Worm (Caenorhabditis elegans): ENCODE results near the gene vps-16.

vps-16 gene

ce11 chrIII:6462610-6463009 is 29.6 kb downstream of the vps-16 start, which contains the start of gene T26A5.8:
TSS of gene T26A5.8 (minus strand) at chrIII:6462856.
- TF ChIP-seq unc-120 (tag; optimal IDR thresholded peaks at IDR 0.05; ENCODE audit: poor library complexity, severe bottlenecking) (no peak), ham-2 (GFP tag; optimal IDR thresholded peaks at IDR 0.05) (no peak), cnd-1 (tag; optimal IDR thresholded peaks at IDR 0.05) (no peak), mls-2 (tag; optimal IDR thresholded peaks at IDR 0.05) (no peak), elt-3 (tag; optimal IDR thresholded peaks at IDR 0.05) (no peak), drap-1 (GFP tag; optimal IDR thresholded peaks at IDR 0.05) (no peak), lin-13 (tag; optimal IDR thresholded peaks at IDR 0.05) (no peak), blmp-1 (tag; optimal IDR thresholded peaks at IDR 0.05) (no peak), ceh-83 (GFP tag; optimal IDR thresholded peaks at IDR 0.05) (no peak), M03D4.4 (tag; optimal IDR thresholded peaks at IDR 0.05) (no peak), unc-39 (tag; optimal IDR thresholded peaks at IDR 0.05) (no peak), sem-2 (GFP tag; optimal IDR thresholded peaks at IDR 0.05) (no peak), ceh-43 (GFP tag; optimal IDR thresholded peaks at IDR 0.05) (no peak), elt-1 (tag; optimal IDR thresholded peaks at IDR 0.05; ENCODE audit: borderline replicate concordance, insufficient read depth) (no peak), ces-1 (GFP tag; optimal IDR thresholded peaks at IDR 0.05) (no peak), tbx-8 (GFP tag; optimal IDR thresholded peaks at IDR 0.05) (no peak), nhr-76 (tag; optimal IDR thresholded peaks at IDR 0.05) (no peak), sptf-1 (tag; optimal IDR thresholded peaks at IDR 0.05) (no peak), zip-8 (tag; optimal IDR thresholded peaks at IDR 0.05) (no peak)

ce11 chrIII:6463679-6464078 is 30.6 kb downstream of the vps-16 start, which contains the start of gene dlc-1:
TSS of gene dlc-1 (minus strand) at chrIII:6463779.
- no peak for TF ChIP-seq mep-1 (tag; optimal IDR thresholded peaks at IDR 0.05)
- TF ChIP-seq ceh-83 (GFP tag; optimal IDR thresholded peaks at IDR 0.05): no peak
- TF ChIP-seq blmp-1 (tag; optimal IDR thresholded peaks at IDR 0.05): no peak
- no peak for TF ChIP-seq ces-1 (GFP tag; optimal IDR thresholded peaks at IDR 0.05)
- no peak for TF ChIP-seq sptf-1 (tag; optimal IDR thresholded peaks at IDR 0.05)
- TF ChIP-seq hlh-1 (tag; optimal IDR thresholded peaks at IDR 0.05): no peak
- TF ChIP-seq tbx-8 (GFP tag; optimal IDR thresholded peaks at IDR 0.05): no peak
- no peak for TF ChIP-seq unc-120 (tag; optimal IDR thresholded peaks at IDR 0.05; ENCODE audit: poor library complexity, severe bottlenecking)
- no peak for TF ChIP-seq ceh-43 (GFP tag; optimal IDR thresholded peaks at IDR 0.05)
- TF ChIP-seq bed-3 (GFP tag; optimal IDR thresholded peaks at IDR 0.05): no peak
- TF ChIP-seq zip-8 (tag; optimal IDR thresholded peaks at IDR 0.05): no peak

- TF ChIP-seq hlh-1 (tag; optimal IDR thresholded peaks at IDR 0.05) (peak; percentile 46), sptf-1 (tag; optimal IDR thresholded peaks at IDR 0.05) (peak; percentile 66), lin-32 (GFP tag; optimal IDR thresholded peaks at IDR 0.05) (no peak), M03D4.4 (tag; optimal IDR thresholded peaks at IDR 0.05) (peak; percentile 64), bed-3 (GFP tag; optimal IDR thresholded peaks at IDR 0.05) (no peak), mep-1 (tag; optimal IDR thresholded peaks at IDR 0.05) (no peak), ceh-43 (GFP tag; optimal IDR thresholded peaks at IDR 0.05) (no peak), nhr-237 (tag; optimal IDR thresholded peaks at IDR 0.05) (peak; percentile 48), lin-13 (tag; optimal IDR thresholded peaks at IDR 0.05) (no peak), pha-4 (tag; optimal IDR thresholded peaks at IDR 0.05) (peak; percentile 39), ham-2 (GFP tag; optimal IDR thresholded peaks at IDR 0.05) (peak; percentile 27), unc-120 (tag; optimal IDR thresholded peaks at IDR 0.05; ENCODE audit: poor library complexity, severe bottlenecking) (peak; percentile 72), unc-62 (GFP tag; optimal IDR thresholded peaks at IDR 0.05) (no peak), drap-1 (GFP tag; optimal IDR thresholded peaks at IDR 0.05) (peak; percentile 22)
Measured at ce11 chrIII:6464113-6464571, 31.1 kb downstream of the vps-16 start.

- no peak for TF ChIP-seq nhr-2 (tag; optimal IDR thresholded peaks at IDR 0.05)
- TF ChIP-seq unc-39 (tag; optimal IDR thresholded peaks at IDR 0.05): no peak
- TF ChIP-seq zip-8 (tag; optimal IDR thresholded peaks at IDR 0.05): no peak
- TF ChIP-seq drap-1 (GFP tag; optimal IDR thresholded peaks at IDR 0.05): no peak
- TF ChIP-seq ztf-11 (tag; optimal IDR thresholded peaks at IDR 0.05): no peak
- TF ChIP-seq hlh-1 (tag; optimal IDR thresholded peaks at IDR 0.05): no peak
- no peak for TF ChIP-seq elt-1 (tag; optimal IDR thresholded peaks at IDR 0.05; ENCODE audit: borderline replicate concordance, insufficient read depth)
Measured at ce11 chrIII:6464913-6465312, 31.9 kb downstream of the vps-16 start, which contains the start of gene nduf-2.2. TSS of gene nduf-2.2 (plus strand) at chrIII:6465222.

ce11 chrIII:6467005-6467404 is 34.0 kb downstream of the vps-16 start, which contains the start of gene T26A5.2:
TSS of gene T26A5.2 (plus strand) at chrIII:6467305.
- no peak for TF ChIP-seq unc-62 (GFP tag; optimal IDR thresholded peaks at IDR 0.05)
- TF ChIP-seq ces-1 (GFP tag; optimal IDR thresholded peaks at IDR 0.05): no peak
- no peak for TF ChIP-seq snpc-4 (tag; optimal IDR thresholded peaks at IDR 0.05)
- no peak for TF ChIP-seq hlh-1 (tag; optimal IDR thresholded peaks at IDR 0.05)
- no peak for TF ChIP-seq zip-8 (tag; optimal IDR thresholded peaks at IDR 0.05)
- TF ChIP-seq mep-1 (tag; optimal IDR thresholded peaks at IDR 0.05): no peak
- TF ChIP-seq elt-1 (tag; optimal IDR thresholded peaks at IDR 0.05; ENCODE audit: borderline replicate concordance, insufficient read depth): no peak
- TF ChIP-seq drap-1 (GFP tag; optimal IDR thresholded peaks at IDR 0.05): no peak
